Worm (Caenorhabditis elegans): Measurements from ENCODE around the gene tag-297.

tag-297 gene

DNA sequence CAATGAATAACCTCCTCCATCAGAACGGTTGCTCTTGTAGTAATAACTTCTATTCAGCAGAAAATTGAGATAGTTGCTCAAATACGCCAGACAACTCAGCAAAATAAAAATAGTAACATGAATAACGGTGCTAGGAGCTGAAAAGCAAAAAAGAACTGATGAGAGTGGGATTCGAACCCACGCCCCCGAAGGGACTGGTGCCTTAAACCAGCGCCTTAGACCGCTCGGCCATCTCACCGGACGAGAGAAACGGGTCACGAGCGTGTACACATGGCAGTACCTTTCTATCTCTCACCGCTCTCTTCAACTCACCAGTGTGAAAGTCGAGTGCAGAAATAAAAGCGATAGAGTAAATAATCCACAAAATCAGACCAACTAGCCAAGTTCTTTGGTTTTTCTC is 7.7 kb downstream of the tag-297 start (continued):
- TF ChIP-seq dmd-8 (GFP tag; IDR thresholded peaks at IDR 0.05) (peak; percentile 84), gei-8 (GFP tag; optimal IDR thresholded peaks at IDR 0.05) (no peak), mxl-3 (GFP tag; optimal IDR thresholded peaks at IDR 0.05) (peak; percentile 10), egl-43 (GFP tag; IDR thresholded peaks at IDR 0.05) (peak; percentile 85), vab-7 (GFP tag; IDR thresholded peaks at IDR 0.05) (peak; percentile 71), ceh-20 (GFP tag; IDR thresholded peaks at IDR 0.05) (peak; percentile 67; the same call in 1 of the 2 replicates), hif-1 (tag; optimal IDR thresholded peaks at IDR 0.05) (no peak), nhr-102 (tag; optimal IDR thresholded peaks at IDR 0.05) (peak; percentile 40)

DNA sequence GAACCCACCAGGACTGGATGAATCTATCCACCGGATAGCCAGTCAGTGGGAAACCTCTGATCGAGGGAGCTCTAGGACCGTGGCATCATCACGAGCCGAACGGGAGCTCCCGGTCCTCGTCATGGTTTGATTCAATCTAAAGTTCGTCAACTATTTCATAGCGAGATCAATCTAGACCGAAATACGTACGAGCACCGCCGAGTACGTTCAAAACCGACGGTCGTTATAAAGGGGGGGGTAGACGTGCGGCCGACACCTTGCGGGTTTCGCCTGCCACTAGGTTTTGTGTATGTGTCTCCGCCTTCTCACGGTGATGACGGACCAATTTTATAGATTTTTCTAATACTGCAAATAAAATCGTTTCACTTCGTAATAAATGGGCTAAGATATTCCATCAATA is 8.5 kb downstream of the tag-297 start:
- TF ChIP-seq lin-38 (GFP tag; IDR thresholded peaks at IDR 0.05) (peak; percentile 53), T26A8.4 (GFP tag; IDR thresholded peaks at IDR 0.05) (peak; percentile 32; the same call in 1 of the 2 replicates), Y48G9A.11 (GFP tag; IDR thresholded peaks at IDR 0.05) (peak; percentile 53; the same call in 1 of the 2 replicates), egl-43 (GFP tag; IDR thresholded peaks at IDR 0.05) (0 out of 2 replicates have a peak, but pooled peaks have one; percentile 48), ctbp-1 (GFP tag; IDR thresholded peaks at IDR 0.05) (peak; percentile 33; the same call in 1 of the 2 replicates), ceh-44 (GFP tag; IDR thresholded peaks at IDR 0.05) (0 out of 2 replicates have a peak, but pooled peaks have one; percentile 2)

DNA sequence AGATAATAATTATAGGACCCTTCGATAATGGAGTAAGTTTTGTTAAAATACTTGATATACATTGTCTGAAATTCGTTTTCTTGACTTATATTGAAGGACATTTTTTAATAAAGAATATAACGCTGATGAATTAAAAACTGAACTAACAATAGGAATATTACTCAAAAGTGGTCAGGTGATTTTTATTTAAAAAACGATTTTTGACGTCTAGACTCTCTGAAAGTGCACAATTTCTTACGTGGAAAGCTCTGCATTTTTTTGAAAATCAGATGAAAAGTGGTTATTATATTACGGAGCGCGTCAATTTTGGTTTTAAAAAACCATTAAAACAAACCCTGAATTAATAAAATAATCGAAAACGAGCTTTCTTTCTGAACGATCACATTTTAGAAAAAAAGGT is 9.3 kb downstream of the tag-297 start, which contains the start of gene sre-13:
Gene sre-13 (minus strand): TSS at position 101 of the 400 bp plus-strand sequence.
- TF ChIP-seq ZK546.5 (tag; optimal IDR thresholded peaks at IDR 0.05), result no peak
- TF ChIP-seq nhr-76 (tag; optimal IDR thresholded peaks at IDR 0.05), result no peak
- no peak for TF ChIP-seq Y48G9A.11 (GFP tag; IDR thresholded peaks at IDR 0.05)
- TF ChIP-seq fos-1 (tag; optimal IDR thresholded peaks at IDR 0.05), result no peak
- TF ChIP-seq nhr-10 (tag; optimal IDR thresholded peaks at IDR 0.05), result no peak
- no peak for TF ChIP-seq nhr-48 (tag; optimal IDR thresholded peaks at IDR 0.05)
- no peak for TF ChIP-seq aly-2 (tag; optimal IDR thresholded peaks at IDR 0.05)
- TF ChIP-seq pqm-1 (tag; optimal IDR thresholded peaks at IDR 0.05), result no peak

DNA sequence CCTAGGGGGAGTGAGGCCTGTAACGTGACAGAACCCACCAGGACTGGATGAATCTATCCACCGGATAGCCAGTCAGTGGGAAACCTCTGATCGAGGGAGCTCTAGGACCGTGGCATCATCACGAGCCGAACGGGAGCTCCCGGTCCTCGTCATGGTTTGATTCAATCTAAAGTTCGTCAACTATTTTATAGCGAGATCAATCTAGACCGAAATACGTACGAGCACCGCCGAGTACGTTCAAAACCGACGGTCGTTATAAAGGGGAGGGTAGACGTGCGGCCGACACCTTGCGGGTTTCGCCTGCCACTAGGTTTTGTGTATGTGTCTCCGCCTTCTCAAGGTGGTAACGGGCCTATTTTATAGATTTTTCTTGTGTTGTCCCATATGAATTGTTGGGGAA is 14.0 kb downstream of the tag-297 start:
- TF ChIP-seq snpc-4 (tag; optimal IDR thresholded peaks at IDR 0.05) (peak; percentile 18), lin-38 (GFP tag; IDR thresholded peaks at IDR 0.05) (peak; percentile 32; the same call in 1 of the 2 replicates), lim-7 (GFP tag; IDR thresholded peaks at IDR 0.05) (0 out of 2 replicates have a peak, but pooled peaks have one; percentile 26)

DNA sequence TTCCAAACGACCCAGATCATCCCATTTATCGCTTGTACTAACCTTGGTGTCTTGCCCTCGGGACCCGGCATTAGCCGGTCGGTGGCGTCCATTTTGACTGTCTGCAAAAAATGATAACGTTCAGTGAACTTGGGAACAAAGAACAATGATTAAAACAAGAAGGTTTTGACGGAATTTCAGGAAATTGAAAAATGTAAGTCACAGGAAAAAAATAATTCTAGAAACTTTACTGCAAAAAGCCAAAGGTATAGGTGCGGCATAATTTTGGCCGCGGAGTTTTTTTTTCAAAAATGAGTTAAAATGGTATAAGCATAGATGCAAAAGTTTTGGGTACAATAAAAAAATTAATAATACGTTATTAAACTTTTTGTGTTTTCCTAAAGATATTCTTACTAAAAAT is 16.6 kb downstream of the tag-297 start, which contains the start of gene atgp-2:
Gene atgp-2 (minus strand): TSS at position 101 of the 400 bp plus-strand sequence.
- no peak for TF ChIP-seq ctbp-1 (GFP tag; IDR thresholded peaks at IDR 0.05)
- no peak for TF ChIP-seq egl-27 (tag; optimal IDR thresholded peaks at IDR 0.05)
- TF ChIP-seq pqm-1 (tag; optimal IDR thresholded peaks at IDR 0.05), result no peak
- no peak for TF ChIP-seq dmd-8 (GFP tag; IDR thresholded peaks at IDR 0.05)
- TF ChIP-seq duxl-1 (tag; optimal IDR thresholded peaks at IDR 0.05; ENCODE audit: poor library complexity), result no peak
- TF ChIP-seq F37D6.2 (tag; optimal IDR thresholded peaks at IDR 0.05), result no peak
- TF ChIP-seq unc-62 (GFP tag; optimal IDR thresholded peaks at IDR 0.05 in 1 of 2), result no peak
- TF ChIP-seq unc-62 (tag; optimal IDR thresholded peaks at IDR 0.05), result no peak
- TF ChIP-seq dve-1 (tag; optimal IDR thresholded peaks at IDR 0.05; ENCODE audit: insufficient read depth), result no peak
- TF ChIP-seq dmd-9 (GFP tag; IDR thresholded peaks at IDR 0.05), result no peak
- TF ChIP-seq aha-1 (tag), result no peak
- TF ChIP-seq hlh-11 (tag; optimal IDR thresholded peaks at IDR 0.05), result no peak
- no peak for TF ChIP-seq zip-2 (tag; optimal IDR thresholded peaks at IDR 0.05)
- no peak for TF ChIP-seq mxl-3 (GFP tag; optimal IDR thresholded peaks at IDR 0.05)
- TF ChIP-seq cey-2 (tag; optimal IDR thresholded peaks at IDR 0.05; ENCODE audit: borderline replicate concordance, insufficient read depth), result no peak
- TF ChIP-seq ceh-82 (tag; optimal IDR thresholded peaks at IDR 0.05), result no peak
- no peak for TF ChIP-seq tra-1 (GFP tag; IDR thresholded peaks at IDR 0.05)
- no peak for TF ChIP-seq lin-38 (GFP tag; IDR thresholded peaks at IDR 0.05)

Data from whole organism, L4 larva.